Worm (Caenorhabditis elegans) whole organism, late embryonic: ENCODE data around the gene C45G9.12.

Source experiments
- ceh-14 ChIP-seq: sonication (generic microtip); optimal IDR thresholded peaks from 2 replicates; lab custom pipeline; 2016; ENCODE audit warnings: missing genotype, missing genetic modification characterization, missing compliant biosample characterization
- ceh-18 ChIP-seq: sonication (generic microtip); optimal IDR thresholded peaks from 2 replicates; lab custom pipeline; 2016; ENCODE audit warnings: missing genetic modification characterization, missing compliant biosample characterization
- fkh-6 ChIP-seq: sonication (generic microtip); optimal IDR thresholded peaks from 2 replicates; lab custom pipeline; 2016; ENCODE audit warnings: missing genetic modification characterization, missing compliant biosample characterization
- mec-3 ChIP-seq: sonication (generic microtip); optimal IDR thresholded peaks from 2 replicates; lab custom pipeline; 2016; ENCODE audit warnings: borderline replicate concordance, missing genetic modification characterization, missing compliant biosample characterization

- TF ChIP-seq fkh-6 (no peak), ceh-18 (tag; lab: Kevin White, UChicago) (no peak), ceh-14 (tag; lab: Kevin White, UChicago) (no peak), mec-3 (tag; lab: Kevin White, UChicago) (no peak)
Observed at ce11 chrIII:5025136-5025629, 46.2 kb downstream of the C45G9.12 start.
